Fruit fly (Drosophila melanogaster): ENCODE results near the gene hyd.
"Not testable (repeated sequence)": the region's sequence is repeated elsewhere in the genome, so short reads cannot be mapped to it uniquely, and the experiment has no call there.

hyd gene

DNA sequence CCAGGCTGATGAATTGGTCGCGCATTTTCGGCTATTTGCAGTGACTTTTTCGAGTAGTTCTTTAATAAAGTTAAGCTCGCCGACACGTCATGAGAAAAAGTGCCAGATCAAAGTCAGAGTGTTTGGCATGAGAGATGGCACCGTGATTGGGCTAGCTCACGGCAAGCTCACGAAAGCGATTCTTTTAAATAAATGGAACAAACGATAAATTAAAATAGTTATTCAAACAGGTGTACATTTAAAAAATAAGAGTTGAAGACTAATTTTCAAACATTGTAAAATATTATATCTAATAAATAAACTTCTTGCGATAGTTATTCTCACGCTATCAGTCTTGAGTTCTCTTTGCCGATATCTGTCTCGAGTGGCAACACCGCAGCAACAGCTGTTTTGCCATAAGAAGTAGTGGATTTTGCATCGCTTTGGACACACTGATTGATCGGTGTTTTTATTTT is 32.7 kb downstream of the hyd start, which contains the start of the genes Unc-115b, p24-2 and CG32939:
TSS of gene Unc-115b (minus strand) at position 101 of the 455 bp plus-strand sequence.
TSS of gene p24-2 (minus strand) at position 120 of the 455 bp plus-strand sequence.
TSS of gene CG32939 (plus strand) at position 405 of the 455 bp plus-strand sequence.
- TF ChIP-seq OdsH (GFP tag; optimal IDR thresholded peaks at IDR 0.05); Hr83 (GFP tag; optimal IDR thresholded peaks at IDR 0.05; ENCODE audit: poor library complexity, severe bottlenecking); brk (GFP tag; optimal IDR thresholded peaks at IDR 0.05): not testable (repeated sequence)

DNA sequence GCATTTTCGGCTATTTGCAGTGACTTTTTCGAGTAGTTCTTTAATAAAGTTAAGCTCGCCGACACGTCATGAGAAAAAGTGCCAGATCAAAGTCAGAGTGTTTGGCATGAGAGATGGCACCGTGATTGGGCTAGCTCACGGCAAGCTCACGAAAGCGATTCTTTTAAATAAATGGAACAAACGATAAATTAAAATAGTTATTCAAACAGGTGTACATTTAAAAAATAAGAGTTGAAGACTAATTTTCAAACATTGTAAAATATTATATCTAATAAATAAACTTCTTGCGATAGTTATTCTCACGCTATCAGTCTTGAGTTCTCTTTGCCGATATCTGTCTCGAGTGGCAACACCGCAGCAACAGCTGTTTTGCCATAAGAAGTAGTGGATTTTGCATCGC is 40.0 kb downstream of the hyd start, which contains the start of the genes eca and CG18542:
TSS of gene eca (minus strand) at position 101 of the 400 bp plus-strand sequence.
TSS of gene CG18542 (plus strand) at position 385 of the 400 bp plus-strand sequence.
- TF ChIP-seq Mio (GFP tag; optimal IDR thresholded peaks at IDR 0.05); pan (optimal IDR thresholded peaks at IDR 0.05); OdsH (GFP tag; optimal IDR thresholded peaks at IDR 0.05): not testable (repeated sequence)

DNA sequence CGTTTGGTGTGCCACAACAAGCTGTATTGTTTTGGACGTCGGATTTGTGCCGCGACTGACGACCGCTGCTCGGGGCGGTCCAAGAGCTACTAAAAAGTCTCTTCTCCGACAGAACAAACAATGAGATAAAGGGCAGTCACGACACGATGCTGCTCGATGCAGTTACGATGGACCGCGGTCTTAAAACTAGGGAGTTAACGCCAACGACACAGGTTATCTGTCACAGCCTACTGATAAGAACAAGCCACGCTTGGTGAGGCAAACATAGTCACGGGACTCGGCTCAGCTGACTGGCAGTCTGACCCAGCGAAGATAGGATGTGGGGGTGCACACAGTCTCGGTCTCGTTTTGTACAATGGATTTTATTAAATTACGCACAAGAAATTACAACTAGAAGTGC is 41.3 kb downstream of the hyd start, which contains the start of gene CG9444:
TSS of gene CG9444 (minus strand) at position 140 of the 400 bp plus-strand sequence.
- TF ChIP-seq lola (GFP tag; optimal IDR thresholded peaks at IDR 0.05), result no peak
- TF ChIP-seq Rel (GFP tag; optimal IDR thresholded peaks at IDR 0.05), result no peak
- TF ChIP-seq Rel (tag; optimal IDR thresholded peaks at IDR 0.05), result peak; percentile 79

DNA sequence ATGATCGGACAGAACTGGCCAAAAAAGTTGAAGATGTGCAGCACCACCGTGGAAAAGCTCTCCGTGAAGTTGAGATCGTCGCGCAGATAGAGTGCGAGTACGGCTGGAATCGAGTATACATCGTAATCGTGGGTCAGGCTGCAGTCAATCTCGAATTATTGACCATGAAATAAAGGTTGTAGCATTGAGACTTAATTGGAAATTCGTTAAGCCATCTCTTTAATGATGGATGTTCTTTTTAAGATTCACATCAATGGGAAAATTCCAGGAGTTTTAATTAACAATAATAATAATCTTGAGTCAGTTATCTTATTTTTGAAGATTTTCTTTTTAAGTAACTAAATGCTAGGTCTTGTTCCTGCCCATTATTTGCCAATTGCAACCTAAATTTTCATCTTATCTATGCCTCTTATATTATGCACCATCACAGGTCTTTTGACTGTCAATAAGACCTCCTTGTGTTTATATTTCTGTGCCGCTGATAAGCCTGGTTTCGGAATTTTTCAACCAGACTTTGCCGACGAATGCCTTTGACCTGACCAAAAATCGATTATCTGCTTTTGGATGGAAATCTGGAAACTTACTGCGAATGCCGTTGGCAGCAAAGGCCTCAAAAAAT is 42.2 kb downstream of the hyd start:
- TF ChIP-seq tai (GFP tag; optimal IDR thresholded peaks at IDR 0.05), result no peak

DNA sequence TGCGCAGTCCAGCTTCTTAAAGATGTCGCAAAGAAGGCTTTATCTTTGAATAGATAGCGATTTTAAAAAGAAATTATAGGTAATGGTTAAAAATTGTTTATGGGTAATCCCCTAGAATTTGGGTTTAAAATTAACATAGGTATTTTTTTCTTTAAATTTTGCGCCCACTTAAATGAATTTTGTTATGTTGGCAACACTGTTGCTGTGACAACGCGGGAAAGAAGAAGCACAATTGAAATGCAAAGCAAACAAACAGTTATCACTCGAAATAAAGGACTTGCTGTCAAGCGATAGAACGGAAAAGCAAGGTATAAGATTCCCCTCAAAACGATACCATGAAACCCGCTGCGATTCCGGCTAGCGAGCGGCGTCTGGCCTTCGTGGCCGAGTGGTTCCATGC is 45.7 kb downstream of the hyd start, which contains the start of gene nmdyn-D7:
TSS of gene nmdyn-D7 (plus strand) at position 194 of the 400 bp plus-strand sequence.
- TF ChIP-seq Rel (GFP tag; optimal IDR thresholded peaks at IDR 0.05) (no peak), Rel (tag; optimal IDR thresholded peaks at IDR 0.05) (peak; percentile 99), pan (optimal IDR thresholded peaks at IDR 0.05) (no peak), rgr (GFP tag; optimal IDR thresholded peaks at IDR 0.05) (no peak), dmrt93B (GFP tag; optimal IDR thresholded peaks at IDR 0.05) (no peak), OdsH (GFP tag; optimal IDR thresholded peaks at IDR 0.05) (no peak)

DNA sequence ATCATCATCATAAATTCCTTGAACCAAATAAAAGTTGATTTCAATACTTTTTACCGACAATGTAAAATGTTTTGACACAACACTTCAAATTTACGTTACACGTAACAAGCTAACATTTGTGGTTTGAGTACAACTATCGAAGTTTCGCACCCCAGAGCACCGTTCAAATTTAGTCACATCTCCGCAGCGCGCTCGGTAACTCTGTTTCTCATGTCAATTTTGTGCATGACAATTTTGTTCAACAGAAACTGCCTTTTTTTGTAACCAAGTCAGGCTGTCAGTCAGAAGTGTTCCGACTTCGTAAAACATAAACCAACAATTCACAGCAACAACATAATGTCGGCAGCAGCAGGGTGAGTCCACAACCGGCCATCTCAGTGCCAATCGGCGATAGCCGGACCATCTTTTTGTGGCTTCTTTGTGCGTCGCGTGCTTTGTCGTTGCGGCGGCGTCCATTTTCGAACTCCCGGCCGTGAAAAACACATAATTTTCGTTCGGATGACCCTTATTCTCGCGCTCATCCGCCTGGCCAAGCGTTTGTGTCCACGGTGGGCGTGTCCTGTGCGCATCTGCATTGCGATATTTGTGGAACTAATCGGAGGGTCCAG is 47.6 kb downstream of the hyd start, which contains the start of gene p23:
TSS of gene p23 (plus strand) at position 194 of the 608 bp plus-strand sequence.
- TF ChIP-seq h (GFP tag; optimal IDR thresholded peaks at IDR 0.05) (no peak), Rel (GFP tag; optimal IDR thresholded peaks at IDR 0.05) (no peak), Rel (tag; optimal IDR thresholded peaks at IDR 0.05) (peak; percentile 51), Jra (GFP tag; optimal IDR thresholded peaks at IDR 0.05) (no peak), sv (GFP tag; optimal IDR thresholded peaks at IDR 0.05) (peak; percentile 26), jim (GFP tag; optimal IDR thresholded peaks at IDR 0.05) (no peak), Hr83 (GFP tag; optimal IDR thresholded peaks at IDR 0.05; ENCODE audit: poor library complexity, severe bottlenecking) (no peak), pan (optimal IDR thresholded peaks at IDR 0.05) (no peak), Hnf4 (GFP tag; optimal IDR thresholded peaks at IDR 0.05) (no peak), Myc (optimal IDR thresholded peaks at IDR 0.05) (no peak), lola (GFP tag; optimal IDR thresholded peaks at IDR 0.05) (no peak), rgr (GFP tag; optimal IDR thresholded peaks at IDR 0.05) (peak; percentile 28), GATAd (GFP tag; optimal IDR thresholded peaks at IDR 0.05) (no peak), HLH106 (tag; optimal IDR thresholded peaks at IDR 0.05) (no peak), CG9705 (GFP tag; optimal IDR thresholded peaks at IDR 0.05) (no peak), fru (GFP tag; optimal IDR thresholded peaks at IDR 0.05) (no peak), dmrt93B (GFP tag; optimal IDR thresholded peaks at IDR 0.05) (no peak), CrebA (GFP tag; optimal IDR thresholded peaks at IDR 0.05; ENCODE audit: borderline replicate concordance) (no peak), tai (GFP tag; optimal IDR thresholded peaks at IDR 0.05) (no peak), Mio (GFP tag; optimal IDR thresholded peaks at IDR 0.05) (no peak), Dif (GFP tag; optimal IDR thresholded peaks at IDR 0.05; ENCODE audit: partially characterized antibody) (peak; percentile 60)

DNA sequence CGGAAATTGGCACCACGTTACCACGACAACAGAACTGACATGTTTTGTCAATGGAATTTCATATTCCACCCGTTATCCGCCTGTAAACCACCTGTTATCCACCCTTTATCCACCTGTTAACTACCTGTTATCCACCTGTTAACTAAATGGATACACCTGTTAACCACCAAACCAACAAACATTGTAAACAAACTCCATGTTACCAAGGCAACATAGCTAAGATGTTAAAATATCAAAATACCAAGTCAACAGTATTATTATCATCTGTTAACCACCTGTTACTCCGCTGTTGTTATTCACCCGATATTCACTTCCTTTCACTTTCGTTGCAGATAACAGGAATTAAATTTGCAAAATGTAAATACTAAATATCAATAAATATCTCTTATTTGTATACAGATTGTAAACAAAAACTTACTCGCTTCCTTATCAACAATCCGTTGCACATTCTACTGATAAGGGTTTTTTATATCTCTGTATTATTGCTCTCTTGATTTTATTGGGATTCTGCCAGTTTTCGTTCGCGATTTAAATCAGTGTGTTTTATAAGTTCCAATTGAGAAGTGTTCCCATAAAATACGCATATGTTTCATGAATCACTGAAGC is 50.3 kb downstream of the hyd start, which contains the start of gene Nepl12:
TSS of gene Nepl12 (plus strand) at position 556 of the 606 bp plus-strand sequence.
- TF ChIP-seq GATAd (GFP tag; optimal IDR thresholded peaks at IDR 0.05) (peak; percentile 38), ey (GFP tag; optimal IDR thresholded peaks at IDR 0.05) (peak; percentile 61), Mio (GFP tag; optimal IDR thresholded peaks at IDR 0.05) (peak; percentile 60), jim (GFP tag; optimal IDR thresholded peaks at IDR 0.05) (peak; percentile 9), foxo (GFP tag; optimal IDR thresholded peaks at IDR 0.05) (peak in 1 of 2 experiments; percentile 36), Myc (optimal IDR thresholded peaks at IDR 0.05) (no peak), dl (GFP tag; optimal IDR thresholded peaks at IDR 0.05; ENCODE audit: insufficient read depth in 1 of 2, partially characterized antibody in 2 of 2) (no peak), Hr83 (GFP tag; optimal IDR thresholded peaks at IDR 0.05; ENCODE audit: poor library complexity, severe bottlenecking) (peak; percentile 33), OdsH (GFP tag; optimal IDR thresholded peaks at IDR 0.05) (peak; percentile 19), CG32264 (GFP tag; optimal IDR thresholded peaks at IDR 0.05) (peak; percentile 31), Hr78 (GFP tag; optimal IDR thresholded peaks at IDR 0.05) (no peak)

All from whole organism, wandering third instar larva.